Fruit fly (Drosophila melanogaster) whole organism, embryonic: ENCODE measurements around the gene CG11454.
A peak's percentile ranks its signal among the peaks of the same experiment; 100 is the strongest.

Experiments
- Adf1 ChIP-seq: fragments of 200-800 bp; sonication (Bioruptor generic); IDR thresholded peaks from 2 replicates; pipeline ENCODE4 v1.3.6; 2022; ENCODE audit warnings: missing biosample characterization, missing genetic modification characterization
- Bgb ChIP-seq: fragments of 200-800 bp; sonication (Bioruptor generic); IDR thresholded peaks from 2 replicates; pipeline ENCODE4 v1.3.6; 2022; ENCODE audit warnings: missing biosample characterization, missing genetic modification characterization; ENCODE audit not compliant: partially characterized antibody
- CG12155 ChIP-seq: fragments of 200-800 bp; sonication (Bioruptor generic); optimal IDR thresholded peaks from 3 replicates; lab custom pipeline; 2016; ENCODE audit warnings: missing biosample characterization, missing genetic modification characterization
- CG12391 ChIP-seq: fragments of 200-800 bp; sonication (Bioruptor generic); optimal IDR thresholded peaks from 3 replicates; lab custom pipeline; 2018; ENCODE audit warnings: missing biosample characterization, mild to moderate bottlenecking, missing genetic modification characterization, moderate library complexity
- CG13123 ChIP-seq: fragments of 200-800 bp; sonication (Bioruptor generic); optimal IDR thresholded peaks from 2 replicates; lab custom pipeline; 2016; ENCODE audit warnings: missing biosample characterization, missing genetic modification characterization
- CG17385 ChIP-seq: fragments of 200-800 bp; sonication (Bioruptor generic); optimal IDR thresholded peaks from 3 replicates; lab custom pipeline; 2018; ENCODE audit warnings: missing biosample characterization, mild to moderate bottlenecking, missing genetic modification characterization
- CG18262 ChIP-seq: fragments of 200-800 bp; optimal IDR thresholded peaks from 3 replicates; lab custom pipeline; 2019; ENCODE audit warnings: missing biosample characterization, mild to moderate bottlenecking, missing genetic modification characterization, moderate library complexity
- CG2875 ChIP-seq: fragments of 200-800 bp; sonication (Bioruptor generic); optimal IDR thresholded peaks from 2 replicates; lab custom pipeline; 2017; ENCODE audit warnings: missing biosample characterization, mild to moderate bottlenecking, missing genetic modification characterization, missing genetic modification reagents
- CG31365 ChIP-seq: fragments of 200-800 bp; sonication (Bioruptor generic); optimal IDR thresholded peaks from 2 replicates; lab custom pipeline; 2018; ENCODE audit warnings: missing biosample characterization, mild to moderate bottlenecking, missing genetic modification characterization
- CG34224 ChIP-seq: fragments of 200-800 bp; sonication (Bioruptor generic); IDR thresholded peaks from 3 replicates; pipeline ENCODE4 v1.3.6; 2022; ENCODE audit warnings: missing biosample characterization, missing genetic modification characterization; ENCODE audit not compliant: partially characterized antibody
- CG4707 ChIP-seq: fragments of 200-800 bp; sonication (Bioruptor generic); optimal IDR thresholded peaks from 2 replicates; lab custom pipeline; 2018; ENCODE audit warnings: missing biosample characterization, mild to moderate bottlenecking, missing genetic modification characterization, moderate library complexity
- CG6175 ChIP-seq: fragments of 200-800 bp; sonication (Bioruptor generic); IDR thresholded peaks from 3 replicates; pipeline ENCODE4 v1.3.6; 2022; ENCODE audit warnings: missing biosample characterization, missing genetic modification characterization
- CG7963 ChIP-seq: fragments of 200-800 bp; sonication (Bioruptor generic); IDR thresholded peaks from 3 replicates; pipeline ENCODE4 v1.3.6; 2022; ENCODE audit warnings: missing biosample characterization, missing genetic modification characterization; ENCODE audit not compliant: partially characterized antibody
- CG8359 ChIP-seq: fragments of 200-800 bp; sonication (Bioruptor generic); optimal IDR thresholded peaks from 2 replicates; lab custom pipeline; 2017; ENCODE audit warnings: missing biosample characterization, mild to moderate bottlenecking, missing genetic modification characterization, borderline replicate concordance
- CrebB ChIP-seq: fragments of 200-800 bp; sonication (Bioruptor generic); optimal IDR thresholded peaks from 3 replicates; lab custom pipeline; 2018; ENCODE audit warnings: missing biosample characterization, mild to moderate bottlenecking, missing genetic modification characterization
- Drgx ChIP-seq: fragments of 200-800 bp; sonication (Bioruptor generic); IDR thresholded peaks from 2 replicates; pipeline ENCODE4 v1.3.6; 2022; ENCODE audit warnings: missing biosample characterization, missing genetic modification characterization
- Hr3 ChIP-seq: fragments of 200-800 bp; sonication (Bioruptor generic); optimal IDR thresholded peaks from 3 replicates; lab custom pipeline; 2016; ENCODE audit warnings: missing biosample characterization, missing genetic modification characterization
- Jarid2 ChIP-seq: fragments of 200-800 bp; sonication (Bioruptor generic); optimal IDR thresholded peaks from 3 replicates; lab custom pipeline; 2017; ENCODE audit warnings: mild to moderate bottlenecking, missing biosample characterization, missing genetic modification reagents, missing genetic modification characterization
- Max ChIP-seq: fragments of 200-800 bp; sonication (Bioruptor generic); optimal IDR thresholded peaks from 2 replicates; lab custom pipeline; 2016; ENCODE audit warnings: missing biosample characterization, mild to moderate bottlenecking, missing genetic modification characterization
- Optix ChIP-seq: fragments of 200-800 bp; sonication (Bioruptor generic); IDR thresholded peaks from 3 replicates; pipeline ENCODE4 v1.3.6; 2022; ENCODE audit warnings: missing biosample characterization, missing genetic modification characterization
- Rfx ChIP-seq: fragments of 200-800 bp; sonication (Bioruptor generic); IDR thresholded peaks from 2 replicates; pipeline ENCODE4 v1.3.6; 2022; ENCODE audit warnings: missing biosample characterization, missing genetic modification characterization
- Sry-β ChIP-seq: fragments of 200-800 bp; sonication (Bioruptor generic); optimal IDR thresholded peaks from 2 replicates; lab custom pipeline; 2018; ENCODE audit warnings: missing biosample characterization, mild to moderate bottlenecking, missing genetic modification characterization, moderate library complexity
- Sry-δ ChIP-seq: fragments of 200-800 bp; sonication (Bioruptor generic); optimal IDR thresholded peaks from 2 replicates; lab custom pipeline; 2016; ENCODE audit warnings: missing biosample characterization, missing genetic modification characterization
- Tbp ChIP-seq: fragments of >200 bp; optimal IDR thresholded peaks from 2 replicates; lab custom pipeline; 2018; ENCODE audit warnings: missing biosample characterization, missing genetic modification characterization
- Usf ChIP-seq: fragments of 200-800 bp; sonication (Bioruptor generic); optimal IDR thresholded peaks from 2 replicates; lab custom pipeline; 2017; ENCODE audit warnings: missing genotype, missing biosample characterization, missing genetic modification characterization
- ab ChIP-seq: fragments of 200-800 bp; sonication (Bioruptor generic); optimal IDR thresholded peaks from 2 replicates; lab custom pipeline; 2016; ENCODE audit warnings: missing biosample characterization, missing genetic modification characterization
- amos ChIP-seq: fragments of 200-800 bp; sonication (Bioruptor generic); IDR thresholded peaks from 2 replicates; pipeline ENCODE4 v1.3.6; 2022; ENCODE audit warnings: missing biosample characterization, missing genetic modification characterization; ENCODE audit not compliant: partially characterized antibody
- br ChIP-seq: fragments of >200 bp; optimal IDR thresholded peaks from 2 replicates; lab custom pipeline; 2017
- dm ChIP-seq: fragments of 200-800 bp; sonication (Bioruptor generic); optimal IDR thresholded peaks from 3 replicates; lab custom pipeline; 2016; ENCODE audit warnings: missing biosample characterization, missing genetic modification characterization
- gro ChIP-seq: fragments of 200-800 bp; sonication (Bioruptor generic); optimal IDR thresholded peaks from 2 replicates; lab custom pipeline; 2016; ENCODE audit warnings: missing biosample characterization, missing genetic modification characterization
- gsb ChIP-seq: fragments of 200-800 bp; sonication (Bioruptor generic); IDR thresholded peaks from 2 replicates; pipeline ENCODE4 v1.3.6; 2022; ENCODE audit warnings: missing biosample characterization, missing genetic modification characterization
- ham ChIP-seq: fragments of 200-800 bp; sonication (Bioruptor generic); IDR thresholded peaks from 2 replicates; pipeline ENCODE4 v1.3.6; 2022; ENCODE audit warnings: missing biosample characterization, missing genetic modification characterization
- her ChIP-seq: fragments of 200-800 bp; sonication (Bioruptor generic); optimal IDR thresholded peaks from 2 replicates; lab custom pipeline; 2016; ENCODE audit warnings: missing biosample characterization, missing genetic modification characterization
- hth ChIP-seq: fragments of >200 bp; optimal IDR thresholded peaks from 2 replicates; lab custom pipeline; 2017; ENCODE audit warnings: inconsistent platforms
- ken ChIP-seq: fragments of 200-800 bp; sonication (Bioruptor generic); IDR thresholded peaks from 3 replicates; pipeline ENCODE4 v1.3.6; 2022; ENCODE audit warnings: missing biosample characterization, missing genetic modification characterization
- kni ChIP-seq: fragments of 200-800 bp; sonication (Bioruptor generic); optimal IDR thresholded peaks from 3 replicates; lab custom pipeline; 2017; ENCODE audit warnings: mild to moderate bottlenecking, missing biosample characterization, missing genetic modification reagents, missing genetic modification characterization
- maf-S ChIP-seq: fragments of 200-800 bp; sonication (Bioruptor generic); optimal IDR thresholded peaks from 2 replicates; lab custom pipeline; 2016; ENCODE audit warnings: missing biosample characterization, missing genetic modification characterization
- pb ChIP-seq: fragments of 200-800 bp; sonication (Bioruptor generic); optimal IDR thresholded peaks from 3 replicates; lab custom pipeline; 2016; ENCODE audit warnings: missing biosample characterization, missing genetic modification characterization
- pho ChIP-seq: fragments of 200-800 bp; sonication (Bioruptor generic); optimal IDR thresholded peaks from 2 replicates; lab custom pipeline; 2016; ENCODE audit warnings: missing biosample characterization, missing genetic modification characterization
- pros ChIP-seq: fragments of 200-800 bp; sonication (Bioruptor generic); optimal IDR thresholded peaks from 3 replicates; lab custom pipeline; 2019; ENCODE audit warnings: missing biosample characterization, mild to moderate bottlenecking, missing genetic modification characterization, moderate library complexity
- run ChIP-seq: fragments of 200-800 bp; sonication (Bioruptor generic); optimal IDR thresholded peaks from 3 replicates; lab custom pipeline; 2018; ENCODE audit warnings: missing biosample characterization, mild to moderate bottlenecking, missing genetic modification characterization
- sd ChIP-seq: fragments of 200-800 bp; sonication (Bioruptor generic); optimal IDR thresholded peaks from 3 replicates; lab custom pipeline; 2018; ENCODE audit warnings: missing biosample characterization, mild to moderate bottlenecking, missing genetic modification characterization, moderate library complexity
- seq ChIP-seq: fragments of 200-800 bp; sonication (Bioruptor generic); IDR thresholded peaks from 2 replicates; pipeline ENCODE4 v1.3.6; 2022; ENCODE audit warnings: missing biosample characterization, missing genetic modification characterization
- sisA ChIP-seq: fragments of 200-800 bp; sonication (Bioruptor generic); IDR thresholded peaks from 2 replicates; pipeline ENCODE4 v1.3.6; 2022; ENCODE audit warnings: missing biosample characterization, missing genetic modification characterization
- sna ChIP-seq: fragments of 200-800 bp; sonication (Bioruptor generic); IDR thresholded peaks from 2 replicates; pipeline ENCODE4 v1.3.6; 2022; ENCODE audit warnings: missing biosample characterization, missing genetic modification characterization; ENCODE audit not compliant: partially characterized antibody
- ssp ChIP-seq: fragments of 200-800 bp; sonication (Bioruptor generic); IDR thresholded peaks from 2 replicates; pipeline ENCODE4 v1.3.6; 2022; ENCODE audit warnings: missing biosample characterization, missing genetic modification characterization
- tin ChIP-seq: fragments of 200-800 bp; sonication (Bioruptor generic); optimal IDR thresholded peaks from 3 replicates; lab custom pipeline; 2016; ENCODE audit warnings: missing biosample characterization, missing genetic modification characterization
- toy ChIP-seq: fragments of 200-800 bp; sonication (Bioruptor generic); IDR thresholded peaks from 2 replicates; pipeline ENCODE4 v1.3.6; 2022; ENCODE audit warnings: missing biosample characterization, missing genetic modification characterization
- tup ChIP-seq: fragments of 200-800 bp; sonication (Bioruptor generic); optimal IDR thresholded peaks from 2 replicates; lab custom pipeline; 2016; ENCODE audit warnings: missing biosample characterization, mild to moderate bottlenecking, missing genetic modification characterization, moderate library complexity

CG11454 gene

dm6 chr2L:107476-108436, 35.4 kb upstream of the CG11454 start (continued):
- TF ChIP-seq Rfx (GFP tag; lab: Robert Waterston, UW) (peak; percentile 44; the same call in 1 of the 2 replicates), CG7963 (GFP tag; lab: Robert Waterston, UW) (no peak), CG6175 (GFP tag; lab: Robert Waterston, UW) (peak; percentile 24; the same call in 1 of the 3 replicates), ssp (no peak), sisA (GFP tag; lab: Robert Waterston, UW) (no peak), toy (no peak), hth (lab: Kevin White, UChicago) (no peak), sna (GFP tag; lab: Robert Waterston, UW) (peak; percentile 54), ken (GFP tag; lab: Robert Waterston, UW) (no peak; the same call in 2 of the 3 replicates), CG18262 (tag; lab: Kevin White, UChicago) (peak; percentile 16), pb (GFP tag; lab: Kevin White, UChicago) (no peak), CG17385 (peak; percentile 56), dm (GFP tag; lab: Kevin White, UChicago) (peak; percentile 80), CG8359 (GFP tag; lab: Kevin White, UChicago) (no peak), maf-S (GFP tag; lab: Kevin White, UChicago) (no peak), pros (peak; percentile 82), tin (GFP tag; lab: Kevin White, UChicago) (no peak), Drgx (GFP tag; lab: Robert Waterston, UW) (peak; percentile 5; the same call in 1 of the 2 replicates), ab (GFP tag; lab: Kevin White, UChicago) (no peak), seq (GFP tag; lab: Robert Waterston, UW) (no peak), Max (GFP tag; lab: Kevin White, UChicago) (peak; percentile 31), tup (GFP tag; lab: Kevin White, UChicago) (no peak), CG4707 (no peak), amos (peak; percentile 17; the same call in 1 of the 2 replicates), Adf1 (GFP tag; lab: Robert Waterston, UW) (peak; percentile 52; the same call in 1 of the 2 replicates), her (GFP tag; lab: Kevin White, UChicago) (peak; percentile 24), CG31365 (tag; lab: Kevin White, UChicago) (peak; percentile 36), Tbp (GFP tag; lab: Kevin White, UChicago) (no peak), gro (no peak), Optix (no peak), sd (tag; lab: Kevin White, UChicago) (no peak), CG2875 (GFP tag; lab: Kevin White, UChicago) (no peak), run (tag; lab: Kevin White, UChicago) (no peak), Hr3 (GFP tag; lab: Kevin White, UChicago) (no peak), Jarid2 (GFP tag; lab: Kevin White, UChicago) (peak; percentile 0), CG13123 (GFP tag; lab: Kevin White, UChicago) (no peak), CrebB (tag; lab: Kevin White, UChicago) (peak; percentile 25), ham (no peak), gsb (GFP tag; lab: Robert Waterston, UW) (no peak), Usf (GFP tag; lab: Kevin White, UChicago) (no peak), pho (no peak), CG12391 (no peak), br (lab: Kevin White, UChicago) (no peak), Sry-β (GFP tag; lab: Kevin White, UChicago) (peak; percentile 55), Bgb (peak; percentile 53; the same call in 1 of the 2 replicates), Sry-δ (GFP tag; lab: Kevin White, UChicago) (no peak), kni (GFP tag; lab: Kevin White, UChicago) (peak; percentile 35), CG12155 (GFP tag; lab: Kevin White, UChicago) (no peak), CG34224 (GFP tag; lab: Robert Waterston, UW) (peak; percentile 70)
